Worm (Caenorhabditis elegans): ENCODE data around the gene K08D12.3.

DNA sequence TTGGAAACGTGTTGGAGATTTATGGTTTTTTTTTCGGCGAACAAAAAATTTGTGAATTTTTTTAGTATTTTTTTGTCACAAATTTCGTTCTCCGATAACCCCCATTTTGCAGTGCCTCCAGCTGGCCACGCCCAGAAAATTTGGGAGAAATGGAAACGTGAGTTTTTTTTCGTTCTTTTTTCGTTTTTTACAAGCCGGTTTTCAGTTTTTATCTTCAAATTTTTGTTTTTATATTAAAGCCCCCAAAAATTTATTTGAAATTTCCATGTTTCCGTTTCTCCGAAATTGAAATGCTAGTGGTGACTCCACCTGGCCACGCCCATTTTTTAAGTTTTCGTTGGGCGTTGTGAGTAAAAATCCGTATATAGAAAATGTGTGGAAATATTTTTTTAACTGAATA, 22.9 kb upstream of the K08D12.3 start:
- TF ChIP-seq nhr-237 (tag; optimal IDR thresholded peaks at IDR 0.05) = no peak
- TF ChIP-seq unc-62 (GFP tag; optimal IDR thresholded peaks at IDR 0.05) = no peak
- no peak for TF ChIP-seq nhr-28 (tag; optimal IDR thresholded peaks at IDR 0.05)
